Worm (Caenorhabditis elegans): Measurements from ENCODE around the gene C38D9.2.

- TF ChIP-seq him-1 (tag; optimal IDR thresholded peaks at IDR 0.05) (no peak), W03F9.2 (tag; optimal IDR thresholded peaks at IDR 0.05) (no peak)
Measured at ce11 chrV:17566850-17567249, at the start of gene C38D9.2.
